Worm (Caenorhabditis elegans): ENCODE measurements around the gene C23G10.11.

C23G10.11 gene

ce11 chrIII:6245728-6246127, 30.4 kb upstream of the C23G10.11 start, which contains the start of gene bcas-2:
Gene bcas-2, minus strand, starts transcription at chrIII:6245828.
- TF ChIP-seq gei-8 (GFP tag; optimal IDR thresholded peaks at IDR 0.05), result no peak
- TF ChIP-seq spr-1 (tag; optimal IDR thresholded peaks at IDR 0.05), result no peak
- TF ChIP-seq lin-13 (GFP tag; optimal IDR thresholded peaks at IDR 0.05), result no peak
- no peak for TF ChIP-seq lir-3 (tag; optimal IDR thresholded peaks at IDR 0.05)
- no peak for TF ChIP-seq nhr-48 (tag; optimal IDR thresholded peaks at IDR 0.05)
- TF ChIP-seq hmg-1.1 (GFP tag; IDR thresholded peaks at IDR 0.05), result no peak
- no peak for TF ChIP-seq lin-15B (tag; optimal IDR thresholded peaks at IDR 0.05)
- no peak for TF ChIP-seq lim-7 (GFP tag; IDR thresholded peaks at IDR 0.05)
- TF ChIP-seq dve-1 (tag; optimal IDR thresholded peaks at IDR 0.05; ENCODE audit: insufficient read depth), result no peak
- TF ChIP-seq saeg-2 (GFP tag; IDR thresholded peaks at IDR 0.05), result no peak

- TF ChIP-seq rbr-2 (tag; optimal IDR thresholded peaks at IDR 0.05), result no peak
- TF ChIP-seq lin-1 (GFP tag; IDR thresholded peaks at IDR 0.05), result no peak
- TF ChIP-seq egl-27 (tag; optimal IDR thresholded peaks at IDR 0.05), result no peak
- TF ChIP-seq daf-8 (GFP tag; IDR thresholded peaks at IDR 0.05), result no peak
- TF ChIP-seq nhr-11 (tag; optimal IDR thresholded peaks at IDR 0.05), result no peak
- no peak for TF ChIP-seq ceh-32 (tag; optimal IDR thresholded peaks at IDR 0.05; ENCODE audit: poor library complexity)
- TF ChIP-seq saeg-2 (GFP tag; IDR thresholded peaks at IDR 0.05), result no peak
- no peak for TF ChIP-seq zag-1 (tag; optimal IDR thresholded peaks at IDR 0.05)
- TF ChIP-seq tag-97 (GFP tag; IDR thresholded peaks at IDR 0.05), result no peak
- TF ChIP-seq F10B5.3 (tag; optimal IDR thresholded peaks at IDR 0.05), result no peak
- no peak for TF ChIP-seq daf-19 (GFP tag; conservative IDR thresholded peaks at IDR 0.05)
- TF ChIP-seq ceh-82 (tag; optimal IDR thresholded peaks at IDR 0.05), result no peak
- TF ChIP-seq nhr-10 (tag; optimal IDR thresholded peaks at IDR 0.05), result no peak
- no peak for TF ChIP-seq ama-1 (optimal IDR thresholded peaks at IDR 0.05)
- no peak for TF ChIP-seq lin-39 (tag; optimal IDR thresholded peaks at IDR 0.05)
- no peak for TF ChIP-seq duxl-1 (tag; optimal IDR thresholded peaks at IDR 0.05; ENCODE audit: poor library complexity)
- TF ChIP-seq hlh-30 (tag; optimal IDR thresholded peaks at IDR 0.05; ENCODE audit: insufficient read depth), result no peak
Observed at ce11 chrIII:6240528-6240927, 25.2 kb upstream of the C23G10.11 start, which contains the start of gene T12A2.3. Gene T12A2.3, plus strand, starts transcription at chrIII:6240828.

- no peak for TF ChIP-seq zfp-3 (GFP tag; conservative IDR thresholded peaks at IDR 0.05)
- TF ChIP-seq T26A8.4 (GFP tag; IDR thresholded peaks at IDR 0.05), result no peak
- TF ChIP-seq Y48G9A.11 (GFP tag; IDR thresholded peaks at IDR 0.05), result no peak
- TF ChIP-seq zip-2 (tag; optimal IDR thresholded peaks at IDR 0.05), result no peak
- no peak for TF ChIP-seq daf-12 (tag; optimal IDR thresholded peaks at IDR 0.05)
- TF ChIP-seq unc-39 (tag; optimal IDR thresholded peaks at IDR 0.05), result no peak
- no peak for TF ChIP-seq daf-16 (GFP tag; optimal IDR thresholded peaks at IDR 0.05)
- TF ChIP-seq daf-16 (tag; optimal IDR thresholded peaks at IDR 0.05), result no peak
- TF ChIP-seq ztf-11 (tag; optimal IDR thresholded peaks at IDR 0.05), result no peak
Observed at ce11 chrIII:6236649-6237048, 21.3 kb upstream of the C23G10.11 start, which contains the start of gene T12A2.21. Gene T12A2.21, minus strand, starts transcription at chrIII:6236749.

ce11 chrIII:6231880-6232279, 16.5 kb upstream of the C23G10.11 start:
- TF ChIP-seq ceh-28 (tag; optimal IDR thresholded peaks at IDR 0.05) (no peak), ama-1 (optimal IDR thresholded peaks at IDR 0.05) (no peak), php-3 (GFP tag; IDR thresholded peaks at IDR 0.05) (peak; percentile 73), skn-1 (tag; optimal IDR thresholded peaks at IDR 0.05) (no peak), mxl-3 (GFP tag; optimal IDR thresholded peaks at IDR 0.05) (peak; percentile 51), pha-4 (GFP tag; IDR thresholded peaks at IDR 0.05) (no peak), pha-4 (tag; optimal IDR thresholded peaks at IDR 0.05) (peak; percentile 39), daf-16 (GFP tag; optimal IDR thresholded peaks at IDR 0.05) (no peak), daf-16 (tag; optimal IDR thresholded peaks at IDR 0.05) (peak; percentile 80), attf-4 (tag; optimal IDR thresholded peaks at IDR 0.05) (no peak), nhr-237 (tag; optimal IDR thresholded peaks at IDR 0.05) (no peak), nhr-111 (GFP tag; optimal IDR thresholded peaks at IDR 0.05) (no peak), ztf-11 (tag; optimal IDR thresholded peaks at IDR 0.05) (no peak), nhr-28 (tag; optimal IDR thresholded peaks at IDR 0.05) (peak; percentile 88), nhr-77 (tag; optimal IDR thresholded peaks at IDR 0.05) (peak; percentile 74), ceh-20 (GFP tag; IDR thresholded peaks at IDR 0.05) (no peak), T20F7.1 (GFP tag; optimal IDR thresholded peaks at IDR 0.05) (no peak), spr-1 (tag; optimal IDR thresholded peaks at IDR 0.05) (no peak), mdl-1 (tag; optimal IDR thresholded peaks at IDR 0.05) (no peak)
